Fruit fly (Drosophila melanogaster): ENCODE results near the gene glec.

The glec gene

dm6 chr3R:21822562-21822933 is 33.5 kb downstream of the glec start, which contains the start of gene CASK (continued):
- TF ChIP-seq sqz (GFP tag; optimal IDR thresholded peaks at IDR 0.05) (no peak), ham (GFP tag; IDR thresholded peaks at IDR 0.05) (no peak), CG12744 (GFP tag; optimal IDR thresholded peaks at IDR 0.05) (no peak), btn (GFP tag; optimal IDR thresholded peaks at IDR 0.05) (no peak), CG14441 (GFP tag; IDR thresholded peaks at IDR 0.05) (no peak), row (GFP tag; IDR thresholded peaks at IDR 0.05) (peak; percentile 73), Hmr (GFP tag; optimal IDR thresholded peaks at IDR 0.05) (peak; percentile 20), CG7839 (tag; optimal IDR thresholded peaks at IDR 0.05) (no peak), tio (GFP tag; optimal IDR thresholded peaks at IDR 0.05) (no peak), HLHmδ (GFP tag; optimal IDR thresholded peaks at IDR 0.05) (no peak), CG18011 (GFP tag; optimal IDR thresholded peaks at IDR 0.05) (no peak), CG3838 (GFP tag; optimal IDR thresholded peaks at IDR 0.05) (no peak), CG7372 (GFP tag; IDR thresholded peaks at IDR 0.05) (no peak), usp (GFP tag; optimal IDR thresholded peaks at IDR 0.05) (no peak), Ets97D (GFP tag; optimal IDR thresholded peaks at IDR 0.05) (peak; percentile 57), Ets65A (GFP tag) (no peak), scrt (GFP tag; optimal IDR thresholded peaks at IDR 0.05) (no peak), Nf-YC (tag; optimal IDR thresholded peaks at IDR 0.05) (peak; percentile 14), CHES-1-like (GFP tag; optimal IDR thresholded peaks at IDR 0.05) (no peak), CG11723 (GFP tag; optimal IDR thresholded peaks at IDR 0.05) (no peak), Myb (GFP tag; optimal IDR thresholded peaks at IDR 0.05) (no peak), HmgZ (tag; optimal IDR thresholded peaks at IDR 0.05) (no peak), bowl (GFP tag; IDR thresholded peaks at IDR 0.05) (no peak), CG10462 (GFP tag; optimal IDR thresholded peaks at IDR 0.05) (no peak), Taf1 (GFP tag; IDR thresholded peaks at IDR 0.05) (no peak), cato (GFP tag; optimal IDR thresholded peaks at IDR 0.05; ENCODE audit: borderline replicate concordance) (no peak), gsb-n (tag; optimal IDR thresholded peaks at IDR 0.05) (peak; percentile 22), Bgb (GFP tag; IDR thresholded peaks at IDR 0.05; ENCODE audit: partially characterized antibody) (peak; percentile 14; the same call in 1 of the 2 replicates), slp2 (GFP tag; optimal IDR thresholded peaks at IDR 0.05) (no peak), knrl (GFP tag; IDR thresholded peaks at IDR 0.05; ENCODE audit: partially characterized antibody) (peak; percentile 60), sim (GFP tag; IDR thresholded peaks at IDR 0.05) (no peak), CG12236 (GFP tag; optimal IDR thresholded peaks at IDR 0.05) (no peak), CG5180 (GFP tag; optimal IDR thresholded peaks at IDR 0.05) (no peak), Asciz (GFP tag; optimal IDR thresholded peaks at IDR 0.05) (no peak), CG33557 (GFP tag; optimal IDR thresholded peaks at IDR 0.05) (no peak), CG5245 (GFP tag; optimal IDR thresholded peaks at IDR 0.05) (no peak), CG10209 (GFP tag; optimal IDR thresholded peaks at IDR 0.05) (no peak), CG7556 (GFP tag; optimal IDR thresholded peaks at IDR 0.05) (no peak), ab (GFP tag; optimal IDR thresholded peaks at IDR 0.05) (no peak), stwl (tag; optimal IDR thresholded peaks at IDR 0.05) (peak; percentile 52), grau (tag; optimal IDR thresholded peaks at IDR 0.05) (peak; percentile 12), Pdp1 (GFP tag; optimal IDR thresholded peaks at IDR 0.05) (peak in 1 of 2 experiments; percentile 25), sr (GFP tag; IDR thresholded peaks at IDR 0.05) (no peak), CG18599 (GFP tag; optimal IDR thresholded peaks at IDR 0.05) (no peak), CG14965 (GFP tag; optimal IDR thresholded peaks at IDR 0.05; ENCODE audit: borderline replicate concordance) (no peak), E2f2 (GFP tag; IDR thresholded peaks at IDR 0.05) (peak; percentile 90), ewg (GFP tag; optimal IDR thresholded peaks at IDR 0.05) (no peak), BEAF-32 (GFP tag; optimal IDR thresholded peaks at IDR 0.05) (peak; percentile 55), CG10959 (GFP tag; IDR thresholded peaks at IDR 0.05) (no peak), nerfin-2 (GFP tag; IDR thresholded peaks at IDR 0.05; ENCODE audit: partially characterized antibody) (no peak), emc (GFP tag; optimal IDR thresholded peaks at IDR 0.05) (no peak)
